Fruit fly (Drosophila melanogaster) whole organism, embryonic: ENCODE measurements around the gene Adsl.

ENCODE experiments used
- Antp ChIP-seq: fragments of 200-800 bp; sonication (Bioruptor generic); optimal IDR thresholded peaks from 3 replicates; lab custom pipeline; 2016; ENCODE audit warnings: missing biosample characterization, missing genetic modification characterization
- Atf3 ChIP-seq: fragments of 200-800 bp; sonication (Bioruptor generic); optimal IDR thresholded peaks from 3 replicates; lab custom pipeline; 2016; ENCODE audit warnings: missing biosample characterization, missing genetic modification characterization
- BEAF-32 ChIP-seq: fragments of 200-800 bp; sonication (Bioruptor generic); optimal IDR thresholded peaks from 3 replicates; lab custom pipeline; 2017; ENCODE audit warnings: missing biosample characterization, missing genetic modification characterization, mild to moderate bottlenecking, moderate library complexity, missing genetic modification reagents
- CG10274 ChIP-seq: fragments of 200-800 bp; sonication (Bioruptor generic); optimal IDR thresholded peaks from 3 replicates; lab custom pipeline; 2017; ENCODE audit warnings: missing biosample characterization, mild to moderate bottlenecking, missing genetic modification characterization
- CG12299 ChIP-seq: fragments of 200-800 bp; sonication (Bioruptor generic); optimal IDR thresholded peaks from 2 replicates; lab custom pipeline; 2018; ENCODE audit warnings: missing biosample characterization, mild to moderate bottlenecking, missing genetic modification characterization
- CG1233 ChIP-seq: fragments of 200-800 bp; sonication (Bioruptor generic); optimal IDR thresholded peaks from 4 replicates; lab custom pipeline; 2018; ENCODE audit warnings: missing biosample characterization, mild to moderate bottlenecking, missing genetic modification characterization
- CG13894 ChIP-seq: fragments of 200-800 bp; sonication (Bioruptor generic); optimal IDR thresholded peaks from 3 replicates; lab custom pipeline; 2018; ENCODE audit warnings: missing biosample characterization, mild to moderate bottlenecking, missing genetic modification characterization, moderate library complexity
- CG15601 ChIP-seq: fragments of 200-800 bp; sonication (Bioruptor generic); optimal IDR thresholded peaks from 3 replicates; lab custom pipeline; 2019; ENCODE audit warnings: missing biosample characterization, mild to moderate bottlenecking, missing genetic modification characterization, moderate library complexity
- CG17612 ChIP-seq: fragments of 200-800 bp; sonication (Bioruptor generic); IDR thresholded peaks from 2 replicates; pipeline ENCODE4 v1.3.6; 2022; ENCODE audit warnings: missing biosample characterization, missing genetic modification characterization
- CG2199 ChIP-seq: fragments of 200-800 bp; sonication (Bioruptor generic); IDR thresholded peaks from 3 replicates; pipeline ENCODE4 v1.3.6; 2022; ENCODE audit warnings: missing biosample characterization, missing genetic modification characterization
- CG30020 ChIP-seq: fragments of 200-800 bp; optimal IDR thresholded peaks from 2 replicates; lab custom pipeline; 2019; ENCODE audit warnings: missing biosample characterization, mild to moderate bottlenecking, missing genetic modification characterization, moderate library complexity
- CG42726 ChIP-seq: fragments of 200-800 bp; sonication (Bioruptor generic); IDR thresholded peaks from 2 replicates; pipeline ENCODE4 v1.3.6; 2022; ENCODE audit warnings: missing biosample characterization, missing genetic modification characterization; ENCODE audit not compliant: partially characterized antibody
- CG4707 ChIP-seq: fragments of 200-800 bp; sonication (Bioruptor generic); optimal IDR thresholded peaks from 2 replicates; lab custom pipeline; 2018; ENCODE audit warnings: missing biosample characterization, mild to moderate bottlenecking, missing genetic modification characterization, moderate library complexity
- CG4820 ChIP-seq: fragments of 200-800 bp; sonication (Bioruptor generic); optimal IDR thresholded peaks from 3 replicates; lab custom pipeline; 2016; ENCODE audit warnings: missing biosample characterization, missing genetic modification characterization
- CG5245 ChIP-seq: fragments of 200-800 bp; sonication (Bioruptor generic); optimal IDR thresholded peaks from 3 replicates; lab custom pipeline; 2016; ENCODE audit warnings: missing biosample characterization, missing genetic modification characterization
- CG6683 ChIP-seq: fragments of 200-800 bp; sonication (Bioruptor generic); optimal IDR thresholded peaks from 2 replicates; lab custom pipeline; 2017; ENCODE audit warnings: missing biosample characterization, mild to moderate bottlenecking, missing genetic modification characterization, missing genetic modification reagents
- CTCF ChIP-seq: fragments of 200-800 bp; sonication (Bioruptor generic); optimal IDR thresholded peaks from 2 replicates; lab custom pipeline; 2017; ENCODE audit warnings: missing biosample characterization, mild to moderate bottlenecking, missing genetic modification characterization, moderate library complexity
- Ets97D ChIP-seq: fragments of 200-800 bp; sonication (Bioruptor generic); optimal IDR thresholded peaks from 3 replicates; lab custom pipeline; 2016; ENCODE audit warnings: missing biosample characterization, missing genetic modification characterization
- Gug ChIP-seq: fragments of 200-800 bp; sonication (Bioruptor generic); IDR thresholded peaks from 4 replicates; pipeline ENCODE4 v1.3.6; 2022; ENCODE audit warnings: missing biosample characterization, missing genetic modification characterization
- Hand ChIP-seq: fragments of 200-800 bp; sonication (Bioruptor generic); optimal IDR thresholded peaks from 2 replicates; lab custom pipeline; 2017; ENCODE audit warnings: mild to moderate bottlenecking, missing biosample characterization, missing genetic modification reagents, missing genetic modification characterization
- Mes4 ChIP-seq: fragments of 200-800 bp; sonication (Bioruptor generic); optimal IDR thresholded peaks from 2 replicates; lab custom pipeline; 2016; ENCODE audit warnings: missing biosample characterization, missing genetic modification characterization
- NC2β ChIP-seq: fragments of 200-800 bp; sonication (Bioruptor generic); optimal IDR thresholded peaks from 2 replicates; lab custom pipeline; 2016; ENCODE audit warnings: missing biosample characterization, missing genetic modification characterization
- Nf-YB ChIP-seq: fragments of 200-800 bp; sonication (Bioruptor generic); optimal IDR thresholded peaks from 3 replicates; lab custom pipeline; 2019; ENCODE audit warnings: missing biosample characterization, mild to moderate bottlenecking, missing genetic modification characterization, moderate library complexity
- Nf-YC ChIP-seq: fragments of 200-800 bp; optimal IDR thresholded peaks from 3 replicates; lab custom pipeline; 2019; ENCODE audit warnings: missing biosample characterization, mild to moderate bottlenecking, missing genetic modification characterization, moderate library complexity
- Oaz ChIP-seq: fragments of 200-800 bp; sonication (Bioruptor generic); IDR thresholded peaks from 2 replicates; pipeline ENCODE4 v1.3.6; 2022; ENCODE audit warnings: missing biosample characterization, missing genetic modification characterization
- Sox102F ChIP-seq: fragments of 200-800 bp; sonication (Bioruptor generic); optimal IDR thresholded peaks from 2 replicates; lab custom pipeline; 2018; ENCODE audit warnings: missing biosample characterization, mild to moderate bottlenecking, missing genetic modification characterization, moderate library complexity
- Tbp ChIP-seq: fragments of >200 bp; optimal IDR thresholded peaks from 2 replicates; lab custom pipeline; 2018; ENCODE audit warnings: missing biosample characterization, missing genetic modification characterization
- Xbp1 ChIP-seq: fragments of 200-800 bp; sonication (Bioruptor generic); optimal IDR thresholded peaks from 3 replicates; lab custom pipeline; 2016; ENCODE audit warnings: missing biosample characterization, mild to moderate bottlenecking, missing genetic modification characterization
- ap ChIP-seq: fragments of 200-800 bp; sonication (Bioruptor generic); IDR thresholded peaks from 2 replicates; pipeline ENCODE4 v1.3.6; 2022; ENCODE audit warnings: missing biosample characterization, missing genetic modification characterization
- bbx ChIP-seq: fragments of 200-800 bp; sonication (Bioruptor generic); IDR thresholded peaks from 2 replicates; pipeline ENCODE4 v1.3.6; 2022; ENCODE audit warnings: missing biosample characterization, missing genetic modification characterization; ENCODE audit not compliant: partially characterized antibody
- btn ChIP-seq: fragments of 200-800 bp; sonication (Bioruptor generic); optimal IDR thresholded peaks from 2 replicates; lab custom pipeline; 2016; ENCODE audit warnings: missing biosample characterization, missing genetic modification characterization
- cg ChIP-seq: fragments of 200-800 bp; sonication (Bioruptor generic); optimal IDR thresholded peaks from 3 replicates; lab custom pipeline; 2019; ENCODE audit warnings: missing biosample characterization, mild to moderate bottlenecking, missing genetic modification characterization, moderate library complexity
- chinmo ChIP-seq: fragments of 200-800 bp; sonication (Bioruptor generic); IDR thresholded peaks from 4 replicates; pipeline ENCODE4 v1.3.6; 2022; ENCODE audit warnings: missing biosample characterization, missing genetic modification characterization; ENCODE audit not compliant: partially characterized antibody
- chn ChIP-seq: fragments of 200-800 bp; sonication (Bioruptor generic); optimal IDR thresholded peaks from 2 replicates; lab custom pipeline; 2016; ENCODE audit warnings: missing biosample characterization, missing genetic modification characterization
- disco-r ChIP-seq: fragments of 200-800 bp; sonication (Bioruptor generic); optimal IDR thresholded peaks from 2 replicates; lab custom pipeline; 2016; ENCODE audit warnings: missing biosample characterization, missing genetic modification characterization
- dmrt11E ChIP-seq: fragments of 200-800 bp; sonication (Bioruptor generic); optimal IDR thresholded peaks from 3 replicates; lab custom pipeline; 2018; ENCODE audit warnings: missing biosample characterization, mild to moderate bottlenecking, missing genetic modification characterization, moderate library complexity
- emc ChIP-seq: fragments of 200-800 bp; sonication (Bioruptor generic); optimal IDR thresholded peaks from 2 replicates; lab custom pipeline; 2016; ENCODE audit warnings: missing biosample characterization, missing genetic modification characterization
- eyg ChIP-seq: fragments of 200-800 bp; sonication (Bioruptor generic); optimal IDR thresholded peaks from 3 replicates; lab custom pipeline; 2016; ENCODE audit warnings: missing biosample characterization, missing genetic modification characterization
- gce ChIP-seq: fragments of 200-800 bp; sonication (Bioruptor generic); IDR thresholded peaks from 3 replicates; pipeline ENCODE4 v1.3.6; 2022; ENCODE audit warnings: missing biosample characterization, missing genetic modification characterization
- gsb ChIP-seq: fragments of 200-800 bp; sonication (Bioruptor generic); IDR thresholded peaks from 2 replicates; pipeline ENCODE4 v1.3.6; 2022; ENCODE audit warnings: missing biosample characterization, missing genetic modification characterization
- knrl ChIP-seq: fragments of 200-800 bp; sonication (Bioruptor generic); IDR thresholded peaks from 3 replicates; pipeline ENCODE4 v1.3.6; 2022; ENCODE audit warnings: missing biosample characterization, missing genetic modification characterization; ENCODE audit not compliant: partially characterized antibody
- nau ChIP-seq: fragments of 200-800 bp; sonication (Bioruptor generic); optimal IDR thresholded peaks from 3 replicates; lab custom pipeline; 2017; ENCODE audit warnings: missing biosample characterization, mild to moderate bottlenecking, missing genetic modification characterization, missing genetic modification reagents
- nerfin-1 ChIP-seq: fragments of 200-800 bp; sonication (Bioruptor generic); optimal IDR thresholded peaks from 3 replicates; lab custom pipeline; 2019; ENCODE audit warnings: missing biosample characterization, mild to moderate bottlenecking, missing genetic modification characterization, moderate library complexity
- nom ChIP-seq: fragments of 200-800 bp; sonication (Bioruptor generic); optimal IDR thresholded peaks from 2 replicates; lab custom pipeline; 2017; ENCODE audit warnings: missing biosample characterization, missing genetic modification characterization, mild to moderate bottlenecking, moderate library complexity, missing genetic modification reagents
- pb ChIP-seq: fragments of 200-800 bp; sonication (Bioruptor generic); optimal IDR thresholded peaks from 3 replicates; lab custom pipeline; 2016; ENCODE audit warnings: missing biosample characterization, missing genetic modification characterization
- pnt ChIP-seq: fragments of 200-800 bp; sonication (Bioruptor generic); optimal IDR thresholded peaks from 3 replicates; lab custom pipeline; 2016; ENCODE audit warnings: missing biosample characterization, missing genetic modification characterization
- prd ChIP-seq, 3 experiments: fragments of >200 bp in 2 of 3; fragments of 200-800 bp in 1 of 3; sonication (Bioruptor generic) in 1 of 3; optimal IDR thresholded peaks in 2 of 3; IDR thresholded peaks in 1 of 3; 2 replicates in 2 of 3; 3 replicates in 1 of 3; pipeline versions ENCODE4 v1.3.6 to Lab custom; 2017 to 2022; ENCODE audit warnings: missing biosample characterization in 1 of 3, missing genetic modification characterization in 1 of 3
- row ChIP-seq: fragments of 200-800 bp; sonication (Bioruptor generic); IDR thresholded peaks from 3 replicates; pipeline ENCODE4 v1.3.6; 2022; ENCODE audit warnings: missing biosample characterization, missing genetic modification characterization
- tio ChIP-seq: fragments of 200-800 bp; sonication (Bioruptor generic); optimal IDR thresholded peaks from 2 replicates; lab custom pipeline; 2017; ENCODE audit warnings: missing biosample characterization, missing genetic modification characterization, inconsistent platforms
- tna ChIP-seq: fragments of 200-800 bp; sonication (Bioruptor generic); IDR thresholded peaks from 2 replicates; pipeline ENCODE4 v1.3.6; 2022; ENCODE audit warnings: missing biosample characterization, missing genetic modification characterization; ENCODE audit not compliant: partially characterized antibody

The Adsl gene

dm6 chr3R:16985547-16985946, 35.4 kb downstream of the Adsl start (continued):
- TF ChIP-seq CG1233 = no peak
- TF ChIP-seq chn (GFP tag; lab: Kevin White, UChicago) = no peak
- TF ChIP-seq Ets97D = no peak
- no peak for TF ChIP-seq Atf3 (GFP tag; lab: Kevin White, UChicago)
- TF ChIP-seq disco-r (GFP tag; lab: Kevin White, UChicago) = no peak
- no peak for TF ChIP-seq Tbp (GFP tag; lab: Kevin White, UChicago)
- peak; percentile 45 for TF ChIP-seq row (GFP tag; lab: Robert Waterston, UW)
- no peak for TF ChIP-seq pb (GFP tag; lab: Kevin White, UChicago)
- no peak for TF ChIP-seq nom (GFP tag; lab: Kevin White, UChicago)
- TF ChIP-seq CG30020 (tag; lab: Kevin White, UChicago) = no peak
- no peak for TF ChIP-seq CG42726
- TF ChIP-seq tna (GFP tag; lab: Robert Waterston, UW) = no peak
- TF ChIP-seq CG4820 = no peak
- TF ChIP-seq CG6683 (GFP tag; lab: Kevin White, UChicago) = no peak
- no peak for TF ChIP-seq Hand (GFP tag; lab: Kevin White, UChicago)
- no peak for TF ChIP-seq nerfin-1 (tag; lab: Kevin White, UChicago)
- peak; percentile 4 for TF ChIP-seq Xbp1
- no peak for TF ChIP-seq CG17612 (GFP tag; lab: Robert Waterston, UW)
- TF ChIP-seq BEAF-32 (GFP tag; lab: Kevin White, UChicago) = no peak
- TF ChIP-seq nau (GFP tag; lab: Kevin White, UChicago) = no peak
- no peak for TF ChIP-seq CG4707 (GFP tag; lab: Kevin White, UChicago)
- TF ChIP-seq CG12299 = no peak
- no peak for TF ChIP-seq CG10274 (GFP tag; lab: Kevin White, UChicago)
- TF ChIP-seq Sox102F = peak; percentile 26
- TF ChIP-seq dmrt11E (tag; lab: Kevin White, UChicago) = no peak
- no peak for TF ChIP-seq prd (optimal IDR thresholded peaks at IDR 0.05; lab: Kevin White, UChicago)
- TF ChIP-seq prd (GFP tag; IDR thresholded peaks at IDR 0.05; lab: Robert Waterston, UW) = peak; percentile 37; the same call in 1 of the 3 replicates
- no peak for TF ChIP-seq bbx (GFP tag; lab: Robert Waterston, UW)
- TF ChIP-seq CG13894 (tag; lab: Kevin White, UChicago) = no peak
- no peak for TF ChIP-seq cg (GFP tag; lab: Kevin White, UChicago)
- 0 out of 2 replicates have a peak, but pooled peaks have one; percentile 14 for TF ChIP-seq gsb (GFP tag; lab: Robert Waterston, UW)

- TF ChIP-seq CG15601 (tag; lab: Kevin White, UChicago) = peak; percentile 98
- TF ChIP-seq CTCF (GFP tag; lab: Kevin White, UChicago) = peak; percentile 20
- no peak for TF ChIP-seq ap (GFP tag; lab: Robert Waterston, UW)
- TF ChIP-seq CG2199 (GFP tag; lab: Robert Waterston, UW) = peak; percentile 13; the same call in 1 of the 3 replicates
Observed at dm6 chr3R:16984221-16984620, 36.7 kb downstream of the Adsl start.

- TF ChIP-seq emc = no peak
- TF ChIP-seq Mes4 (GFP tag; lab: Kevin White, UChicago) = no peak
- no peak for TF ChIP-seq btn (GFP tag; lab: Kevin White, UChicago)
- TF ChIP-seq gce (GFP tag; lab: Robert Waterston, UW) = no peak
- no peak for TF ChIP-seq tio (GFP tag; lab: Kevin White, UChicago)
- no peak for TF ChIP-seq NC2β (GFP tag; lab: Kevin White, UChicago)
- no peak for TF ChIP-seq CG5245 (GFP tag; lab: Kevin White, UChicago)
- no peak for TF ChIP-seq pnt
- TF ChIP-seq CG30020 (tag; lab: Kevin White, UChicago) = no peak
- TF ChIP-seq Oaz (GFP tag; lab: Robert Waterston, UW) = no peak
- no peak for TF ChIP-seq Antp (GFP tag; lab: Kevin White, UChicago)
- peak; percentile 96 for TF ChIP-seq Nf-YB (GFP tag; lab: Kevin White, UChicago)
- TF ChIP-seq Gug (GFP tag; lab: Robert Waterston, UW) = no peak
- TF ChIP-seq eyg (GFP tag; lab: Kevin White, UChicago) = no peak
- TF ChIP-seq knrl = no peak
- peak; percentile 96 for TF ChIP-seq Nf-YC (tag; lab: Kevin White, UChicago)
- TF ChIP-seq chinmo (GFP tag; lab: Robert Waterston, UW) = 0 out of 4 replicates have a peak, but pooled peaks have one; percentile 13
Observed at dm6 chr3R:16983001-16983400, 37.9 kb downstream of the Adsl start.
